Worm (Caenorhabditis elegans): ENCODE results near the gene cutl-3.
"Not testable (repeated sequence)": the region's sequence is repeated elsewhere in the genome, so short reads cannot be mapped to it uniquely, and the experiment has no call there.

Gene cutl-3

DNA sequence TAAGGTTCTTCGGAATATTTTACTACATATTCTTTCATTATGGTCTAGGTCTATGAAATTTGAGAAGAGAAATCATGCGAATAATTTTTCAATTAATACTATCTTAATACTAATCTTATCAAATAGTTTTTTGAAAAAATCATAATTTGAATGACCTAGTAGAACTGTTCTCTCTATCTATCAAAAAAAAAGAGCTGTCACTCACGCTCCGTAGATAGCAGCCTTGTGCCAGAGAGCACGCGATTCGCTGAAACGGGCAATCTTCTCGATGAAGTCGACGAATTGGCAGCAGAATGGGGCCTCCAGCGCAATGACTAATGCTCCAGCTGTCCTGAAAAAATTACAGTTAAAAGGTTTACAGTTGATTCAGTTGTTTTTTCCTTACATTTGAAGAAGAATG lies 29.4 kb downstream of the cutl-3 start:
- peak in 1 of 2 experiments; percentile 18 for TF ChIP-seq let-607 (tag; optimal IDR thresholded peaks at IDR 0.05)
- TF ChIP-seq Y53F4B.3 (GFP tag; IDR thresholded peaks at IDR 0.05): no peak
- 0 out of 2 replicates have a peak, but pooled peaks have one; percentile 39 for TF ChIP-seq Y53G8AR.9 (GFP tag; conservative IDR thresholded peaks at IDR 0.05)
- TF ChIP-seq nhr-80 (tag; optimal IDR thresholded peaks at IDR 0.05): peak; percentile 73

DNA sequence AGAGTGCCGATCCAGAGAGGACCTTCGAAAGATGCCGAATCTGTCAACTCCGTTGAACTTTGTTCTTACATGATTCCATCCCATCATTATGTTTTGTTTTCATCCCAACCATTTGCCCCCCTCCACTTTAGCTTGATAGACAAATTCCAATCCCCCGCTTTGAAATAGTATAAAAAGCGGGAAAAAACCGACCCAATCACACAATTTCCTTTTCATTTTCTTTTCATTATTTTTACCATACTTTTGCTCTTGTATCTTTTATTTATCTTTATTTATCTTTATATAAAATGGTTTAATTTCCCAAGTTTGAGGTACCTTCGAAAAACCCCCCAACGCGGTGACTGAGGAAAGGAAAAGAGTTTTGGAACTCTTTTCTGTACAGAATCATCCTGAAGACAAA lies 32.5 kb downstream of the cutl-3 start, which contains the start of gene F20D1.22:
Gene F20D1.22 (plus strand): TSS at position 301 of the 400 bp plus-strand sequence.
- TF ChIP-seq let-607 (tag; optimal IDR thresholded peaks at IDR 0.05); ztf-26 (tag; optimal IDR thresholded peaks at IDR 0.05); hsf-1 (GFP tag; IDR thresholded peaks at IDR 0.05): not testable (repeated sequence)

DNA sequence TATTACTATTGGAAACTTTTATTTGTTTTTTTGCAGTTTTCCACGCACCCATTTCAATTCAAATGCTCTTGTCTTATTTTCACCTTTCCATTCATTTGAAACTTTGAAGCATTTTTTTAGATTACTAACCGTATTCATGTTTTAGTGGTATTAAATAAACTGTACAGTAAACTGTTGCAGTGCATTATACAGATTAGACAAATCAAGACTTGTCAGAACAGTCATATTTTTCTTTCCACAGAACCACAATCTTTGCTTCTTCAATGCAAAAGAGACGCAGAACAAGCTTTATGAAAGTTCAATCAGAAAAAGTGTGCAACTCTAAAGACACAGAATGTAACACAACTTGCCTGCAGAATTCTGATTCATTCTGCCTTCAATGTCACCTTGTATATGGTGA lies 33.2 kb downstream of the cutl-3 start, which contains the start of gene F45B8.5:
Gene F45B8.5 (plus strand): TSS at position 301 of the 400 bp plus-strand sequence.
- TF ChIP-seq pbrm-1 (GFP tag; IDR thresholded peaks at IDR 0.05) (no peak), let-526 (GFP tag; IDR thresholded peaks at IDR 0.05) (no peak), nhr-90 (tag; optimal IDR thresholded peaks at IDR 0.05) (no peak), aptf-3 (GFP tag; IDR thresholded peaks at IDR 0.05) (no peak), gei-17 (GFP tag; optimal IDR thresholded peaks at IDR 0.05) (no peak), pha-4 (tag; optimal IDR thresholded peaks at IDR 0.05) (no peak), ama-1 (optimal IDR thresholded peaks at IDR 0.05) (no peak), ama-1 (GFP tag; optimal IDR thresholded peaks at IDR 0.05) (no peak), ccch-3 (GFP tag; optimal IDR thresholded peaks at IDR 0.05) (no peak), egrh-3 (GFP tag; IDR thresholded peaks at IDR 0.05) (no peak), F22D6.2 (tag; optimal IDR thresholded peaks at IDR 0.05) (no peak), sea-2 (GFP tag; IDR thresholded peaks at IDR 0.05) (no peak), F37B4.10 (GFP tag; IDR thresholded peaks at IDR 0.05) (no peak), fkh-3 (tag; optimal IDR thresholded peaks at IDR 0.05) (no peak), snpc-1.3 (tag; optimal IDR thresholded peaks at IDR 0.05; ENCODE audit: insufficient read depth) (no peak)

DNA sequence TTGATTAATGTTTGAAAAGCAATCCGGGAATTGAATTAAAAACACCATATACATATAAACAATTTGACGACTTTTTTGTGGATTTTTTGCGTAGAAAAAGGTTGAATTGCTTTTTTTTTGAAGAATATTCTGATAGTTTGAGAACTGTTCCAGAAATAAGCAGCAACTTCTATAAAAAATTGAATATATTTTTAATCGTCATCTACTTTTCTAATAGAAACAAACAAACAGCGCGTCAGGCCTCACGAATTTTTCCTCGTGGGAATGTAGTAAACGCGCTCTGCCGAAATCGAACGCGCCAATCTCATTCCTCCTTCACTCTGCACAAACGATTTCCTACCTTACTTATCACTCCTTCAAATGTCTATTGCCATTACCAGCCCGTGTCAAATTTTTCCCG lies 34.7 kb downstream of the cutl-3 start, which contains the start of gene rgs-11:
Gene rgs-11 (plus strand): TSS at position 301 of the 400 bp plus-strand sequence.
- TF ChIP-seq lin-26 (GFP tag; IDR thresholded peaks at IDR 0.05) (no peak), ceh-58 (GFP tag; IDR thresholded peaks at IDR 0.05) (no peak), aptf-2 (GFP tag; conservative IDR thresholded peaks at IDR 0.05) (peak; percentile 66; the same call in 1 of the 2 replicates), lsy-27 (tag; optimal IDR thresholded peaks at IDR 0.05; ENCODE audit: borderline replicate concordance, insufficient read depth) (no peak), sdz-38 (tag; optimal IDR thresholded peaks at IDR 0.05) (no peak), xnd-1 (tag; optimal IDR thresholded peaks at IDR 0.05) (no peak)

DNA sequence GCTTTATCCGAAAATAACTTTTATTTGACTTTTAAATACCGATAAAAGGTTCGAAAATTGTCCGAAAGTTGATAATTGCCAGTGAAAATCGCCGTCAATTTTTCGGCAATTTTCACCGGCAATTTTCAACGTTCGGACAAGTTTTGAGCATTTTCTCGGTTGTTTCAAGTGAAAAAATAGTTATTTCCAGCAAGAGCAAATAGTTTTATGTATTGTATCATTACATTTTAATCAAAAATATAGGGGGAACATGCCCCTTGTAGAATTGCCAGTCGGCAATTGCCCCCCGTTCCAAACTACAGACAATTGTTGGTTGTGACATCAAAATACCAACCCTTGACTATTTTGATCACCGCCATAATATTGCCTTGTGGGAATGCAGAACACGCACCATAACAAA lies 36.5 kb downstream of the cutl-3 start, which contains the start of gene rgs-10:
Gene rgs-10 (plus strand): TSS at position 301 of the 400 bp plus-strand sequence.
- no peak for TF ChIP-seq nhr-27 (tag; optimal IDR thresholded peaks at IDR 0.05)
- peak; percentile 77; the same call in 1 of the 2 replicates for TF ChIP-seq aptf-2 (GFP tag; conservative IDR thresholded peaks at IDR 0.05)
- no peak for TF ChIP-seq bed-1 (GFP tag; IDR thresholded peaks at IDR 0.05)

DNA sequence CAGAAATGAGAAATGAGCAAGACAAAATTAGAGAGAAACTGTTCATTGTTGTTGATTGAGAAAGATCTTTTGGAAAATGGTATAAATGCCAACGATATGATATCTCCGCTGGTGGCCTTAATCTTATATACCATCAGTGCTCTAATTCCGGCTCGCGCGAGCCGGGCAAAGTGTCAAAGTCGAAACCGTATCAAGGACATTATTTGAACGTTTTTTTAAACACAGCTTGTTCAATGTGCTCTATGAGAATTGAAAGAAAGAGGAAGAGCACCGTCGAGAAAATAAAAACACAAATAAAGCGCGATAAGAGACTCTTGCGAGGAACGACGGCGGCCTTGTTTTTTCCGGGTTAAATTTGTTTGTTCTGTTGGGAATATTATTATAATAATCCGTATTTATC lies 37.5 kb downstream of the cutl-3 start, which contains the start of gene idpp-3:
Gene idpp-3 (minus strand): TSS at position 101 of the 400 bp plus-strand sequence.
- TF ChIP-seq F33H1.4 (GFP tag; IDR thresholded peaks at IDR 0.05) (no peak), C06A6.2 (GFP tag; conservative IDR thresholded peaks at IDR 0.05) (no peak), lin-40 (tag; optimal IDR thresholded peaks at IDR 0.05) (no peak), cebp-1 (GFP tag; IDR thresholded peaks at IDR 0.05) (no peak), cebp-1 (tag; optimal IDR thresholded peaks at IDR 0.05) (no peak), rpc-1 (optimal IDR thresholded peaks at IDR 0.05) (no peak), rpc-1 (tag; optimal IDR thresholded peaks at IDR 0.05) (no peak), lin-54 (GFP tag; optimal IDR thresholded peaks at IDR 0.05) (no peak), Y56A3A.18 (GFP tag; IDR thresholded peaks at IDR 0.05) (no peak), F57A8.1 (GFP tag; optimal IDR thresholded peaks at IDR 0.05) (no peak), K11D2.4 (GFP tag; IDR thresholded peaks at IDR 0.05) (no peak), ceh-79 (tag; optimal IDR thresholded peaks at IDR 0.05) (no peak), ekl-4 (GFP tag; IDR thresholded peaks at IDR 0.05) (no peak), egl-18 (GFP tag; IDR thresholded peaks at IDR 0.05) (no peak)

Data from whole organism, young adult.